Fruit fly (Drosophila melanogaster) S2 (cell line): ENCODE results near the gene Nop56.

Experiments
- CG8478 ChIP-seq: fragments of >200 bp; optimal IDR thresholded peaks from 2 replicates; lab custom pipeline; 2018
- CTCF ChIP-seq, 2 experiments: fragments of >200 bp; optimal IDR thresholded peaks; 2 replicates each; lab custom pipeline; 2018

- TF ChIP-seq CTCF (optimal IDR thresholded peaks at IDR 0.05; lab: Kevin White, UChicago) (no peak), CG8478 (lab: Kevin White, UChicago) (no peak)
Measured at dm6 chr3R:22397068-22397700, 23.7 kb downstream of the Nop56 start.
